Fruit fly (Drosophila melanogaster) whole organism, embryonic: ENCODE measurements around the gene ND-PDSW.

Source experiments
- Abd-B ChIP-seq: fragments of 200-800 bp; sonication (Bioruptor generic); optimal IDR thresholded peaks from 2 replicates; lab custom pipeline; 2018; ENCODE audit warnings: missing biosample characterization, mild to moderate bottlenecking, missing genetic modification characterization, moderate library complexity
- CG11247 ChIP-seq: fragments of 200-800 bp; sonication (Bioruptor generic); IDR thresholded peaks from 2 replicates; pipeline ENCODE4 v1.3.6; 2022; ENCODE audit warnings: missing biosample characterization, missing genetic modification characterization
- CG11696 ChIP-seq: fragments of 200-800 bp; sonication (Bioruptor generic); IDR thresholded peaks from 2 replicates; pipeline ENCODE4 v1.3.6; 2022; ENCODE audit warnings: missing biosample characterization, missing genetic modification characterization
- CG12155 ChIP-seq: fragments of 200-800 bp; sonication (Bioruptor generic); optimal IDR thresholded peaks from 3 replicates; lab custom pipeline; 2016; ENCODE audit warnings: missing biosample characterization, missing genetic modification characterization
- CG12236 ChIP-seq: fragments of 200-800 bp; sonication (Bioruptor generic); optimal IDR thresholded peaks from 2 replicates; lab custom pipeline; 2016; ENCODE audit warnings: missing biosample characterization, missing genetic modification characterization
- CG15011 ChIP-seq: fragments of 200-800 bp; sonication (Bioruptor generic); optimal IDR thresholded peaks from 3 replicates; lab custom pipeline; 2018; ENCODE audit warnings: missing biosample characterization, mild to moderate bottlenecking, missing genetic modification characterization
- CG16815 ChIP-seq: fragments of 200-800 bp; sonication (Bioruptor generic); optimal IDR thresholded peaks from 3 replicates; lab custom pipeline; 2017; ENCODE audit warnings: missing biosample characterization, mild to moderate bottlenecking, missing genetic modification characterization
- CG30020 ChIP-seq: fragments of 200-800 bp; optimal IDR thresholded peaks from 2 replicates; lab custom pipeline; 2019; ENCODE audit warnings: missing biosample characterization, mild to moderate bottlenecking, missing genetic modification characterization, moderate library complexity
- CG32532 ChIP-seq: fragments of 200-800 bp; sonication (Bioruptor generic); IDR thresholded peaks from 2 replicates; pipeline ENCODE4 v1.3.6; 2022; ENCODE audit warnings: missing biosample characterization, missing genetic modification characterization
- CG3407 ChIP-seq: fragments of 200-800 bp; sonication (Bioruptor generic); optimal IDR thresholded peaks from 2 replicates; lab custom pipeline; 2018; ENCODE audit warnings: missing biosample characterization, mild to moderate bottlenecking, missing genetic modification characterization
- CG34422 ChIP-seq: fragments of 200-800 bp; sonication (Bioruptor generic); IDR thresholded peaks from 3 replicates; pipeline ENCODE4 v1.3.6; 2022; ENCODE audit warnings: missing biosample characterization, missing genetic modification characterization
- CG3995 ChIP-seq: fragments of 200-800 bp; sonication (Bioruptor generic); optimal IDR thresholded peaks from 3 replicates; lab custom pipeline; 2016; ENCODE audit warnings: missing biosample characterization, missing genetic modification characterization
- CG5953 ChIP-seq: fragments of 200-800 bp; sonication (Bioruptor generic); IDR thresholded peaks from 2 replicates; pipeline ENCODE4 v1.3.6; 2022; ENCODE audit warnings: missing biosample characterization, missing genetic modification characterization
- CG6254 ChIP-seq: fragments of 200-800 bp; sonication (Bioruptor generic); optimal IDR thresholded peaks from 3 replicates; lab custom pipeline; 2017; ENCODE audit warnings: mild to moderate bottlenecking, missing biosample characterization, missing genetic modification reagents, missing genetic modification characterization
- CG6791 ChIP-seq: fragments of 200-800 bp; sonication (Bioruptor generic); IDR thresholded peaks from 3 replicates; pipeline ENCODE4 v1.3.6; 2022; ENCODE audit warnings: missing biosample characterization, missing genetic modification characterization; ENCODE audit not compliant: partially characterized antibody
- CG7987 ChIP-seq: fragments of 200-800 bp; sonication (Bioruptor generic); optimal IDR thresholded peaks from 2 replicates; lab custom pipeline; 2018; ENCODE audit warnings: missing biosample characterization, mild to moderate bottlenecking, missing genetic modification characterization, moderate library complexity
- CG8478 ChIP-seq: fragments of >200 bp; optimal IDR thresholded peaks from 2 replicates; lab custom pipeline; 2018
- D ChIP-seq, 2 experiments: fragments of 200-800 bp in 1 of 2; fragments of >200 bp in 1 of 2; sonication (Bioruptor generic) in 1 of 2; optimal IDR thresholded peaks; 2 replicates in 1 of 2; 3 replicates in 1 of 2; lab custom pipeline; 2017; ENCODE audit warnings: mild to moderate bottlenecking in 1 of 2, missing biosample characterization in 1 of 2, missing genetic modification characterization in 1 of 2, missing genetic modification reagents in 1 of 2
- Doc2 ChIP-seq: fragments of 200-800 bp; sonication (Bioruptor generic); IDR thresholded peaks from 2 replicates; pipeline ENCODE4 v1.3.6; 2022; ENCODE audit warnings: missing biosample characterization, missing genetic modification characterization
- Drgx ChIP-seq: fragments of 200-800 bp; sonication (Bioruptor generic); IDR thresholded peaks from 2 replicates; pipeline ENCODE4 v1.3.6; 2022; ENCODE audit warnings: missing biosample characterization, missing genetic modification characterization
- Fer2 ChIP-seq: fragments of 200-800 bp; sonication (Bioruptor generic); optimal IDR thresholded peaks from 2 replicates; lab custom pipeline; 2018; ENCODE audit warnings: missing biosample characterization, mild to moderate bottlenecking, missing genetic modification characterization, moderate library complexity
- Hr3 ChIP-seq: fragments of 200-800 bp; sonication (Bioruptor generic); optimal IDR thresholded peaks from 3 replicates; lab custom pipeline; 2016; ENCODE audit warnings: missing biosample characterization, missing genetic modification characterization
- Mad ChIP-seq: fragments of 200-800 bp; sonication (Bioruptor generic); optimal IDR thresholded peaks from 2 replicates; lab custom pipeline; 2016; ENCODE audit warnings: missing biosample characterization, missing genetic modification characterization
- Oaz ChIP-seq: fragments of 200-800 bp; sonication (Bioruptor generic); IDR thresholded peaks from 2 replicates; pipeline ENCODE4 v1.3.6; 2022; ENCODE audit warnings: missing biosample characterization, missing genetic modification characterization
- Pdp1 ChIP-seq, 2 experiments: fragments of 200-800 bp; sonication (Bioruptor generic); optimal IDR thresholded peaks; 3 replicates each; lab custom pipeline; 2016; ENCODE audit warnings: missing biosample characterization in 2 of 2, missing genetic modification characterization in 2 of 2, mild to moderate bottlenecking in 1 of 2, moderate library complexity in 1 of 2
- Xbp1 ChIP-seq: fragments of 200-800 bp; sonication (Bioruptor generic); optimal IDR thresholded peaks from 3 replicates; lab custom pipeline; 2016; ENCODE audit warnings: missing biosample characterization, mild to moderate bottlenecking, missing genetic modification characterization
- cato ChIP-seq: fragments of 200-800 bp; sonication (Bioruptor generic); optimal IDR thresholded peaks from 2 replicates; lab custom pipeline; 2016; ENCODE audit warnings: missing biosample characterization, missing genetic modification characterization, borderline replicate concordance
- cg ChIP-seq: fragments of 200-800 bp; sonication (Bioruptor generic); optimal IDR thresholded peaks from 3 replicates; lab custom pipeline; 2019; ENCODE audit warnings: missing biosample characterization, mild to moderate bottlenecking, missing genetic modification characterization, moderate library complexity
- chif ChIP-seq, 2 experiments: fragments of 200-800 bp; sonication (Bioruptor generic); optimal IDR thresholded peaks; 3 replicates each; lab custom pipeline; 2016; ENCODE audit warnings: missing biosample characterization in 2 of 2, missing genetic modification characterization in 2 of 2
- corto ChIP-seq: fragments of 200-800 bp; sonication (Bioruptor generic); optimal IDR thresholded peaks from 2 replicates; lab custom pipeline; 2016; ENCODE audit warnings: missing biosample characterization, mild to moderate bottlenecking, missing genetic modification characterization, moderate library complexity
- crp ChIP-seq, 2 experiments: fragments of 200-800 bp; sonication (Bioruptor generic); optimal IDR thresholded peaks; 2 replicates in 1 of 2; 3 replicates in 1 of 2; lab custom pipeline; 2017; ENCODE audit warnings: missing biosample characterization in 2 of 2, missing genetic modification characterization in 2 of 2, mild to moderate bottlenecking in 1 of 2, moderate library complexity in 1 of 2
- dm ChIP-seq: fragments of 200-800 bp; sonication (Bioruptor generic); optimal IDR thresholded peaks from 3 replicates; lab custom pipeline; 2016; ENCODE audit warnings: missing biosample characterization, missing genetic modification characterization
- fru ChIP-seq: fragments of >200 bp; optimal IDR thresholded peaks from 2 replicates; lab custom pipeline; 2017
- gce ChIP-seq: fragments of 200-800 bp; sonication (Bioruptor generic); IDR thresholded peaks from 3 replicates; pipeline ENCODE4 v1.3.6; 2022; ENCODE audit warnings: missing biosample characterization, missing genetic modification characterization
- gem ChIP-seq: fragments of 200-800 bp; sonication (Bioruptor generic); optimal IDR thresholded peaks from 2 replicates; lab custom pipeline; 2019; ENCODE audit warnings: missing biosample characterization, mild to moderate bottlenecking, missing genetic modification characterization, moderate library complexity
- hbn ChIP-seq: fragments of 200-800 bp; sonication (Bioruptor generic); IDR thresholded peaks from 2 replicates; pipeline ENCODE4 v1.3.6; 2022; ENCODE audit warnings: missing biosample characterization, missing genetic modification characterization; ENCODE audit not compliant: partially characterized antibody
- hkb ChIP-seq, 2 experiments: fragments of 200-800 bp in 1 of 2; fragments of >200 bp in 1 of 2; sonication (Bioruptor generic) in 1 of 2; IDR thresholded peaks in 1 of 2; optimal IDR thresholded peaks in 1 of 2; 2 replicates each; pipeline versions ENCODE4 v1.3.6 to Lab custom; 2017 to 2022; ENCODE audit warnings: missing biosample characterization in 1 of 2, missing genetic modification characterization in 1 of 2
- jing ChIP-seq: fragments of 200-800 bp; sonication (Bioruptor generic); optimal IDR thresholded peaks from 2 replicates; lab custom pipeline; 2018; ENCODE audit warnings: missing biosample characterization, mild to moderate bottlenecking, missing genetic modification characterization
- ken ChIP-seq: fragments of 200-800 bp; sonication (Bioruptor generic); IDR thresholded peaks from 3 replicates; pipeline ENCODE4 v1.3.6; 2022; ENCODE audit warnings: missing biosample characterization, missing genetic modification characterization
- lbe ChIP-seq: fragments of 200-800 bp; sonication (Bioruptor generic); optimal IDR thresholded peaks from 2 replicates; lab custom pipeline; 2016; ENCODE audit warnings: missing biosample characterization, mild to moderate bottlenecking, missing genetic modification characterization
- maf-S ChIP-seq: fragments of 200-800 bp; sonication (Bioruptor generic); optimal IDR thresholded peaks from 2 replicates; lab custom pipeline; 2016; ENCODE audit warnings: missing biosample characterization, missing genetic modification characterization
- nerfin-1 ChIP-seq: fragments of 200-800 bp; sonication (Bioruptor generic); optimal IDR thresholded peaks from 3 replicates; lab custom pipeline; 2019; ENCODE audit warnings: missing biosample characterization, mild to moderate bottlenecking, missing genetic modification characterization, moderate library complexity
- stwl ChIP-seq: fragments of 200-800 bp; sonication (Bioruptor generic); optimal IDR thresholded peaks from 3 replicates; lab custom pipeline; 2018; ENCODE audit warnings: missing biosample characterization, mild to moderate bottlenecking, missing genetic modification characterization, moderate library complexity
- tna ChIP-seq: fragments of 200-800 bp; sonication (Bioruptor generic); IDR thresholded peaks from 2 replicates; pipeline ENCODE4 v1.3.6; 2022; ENCODE audit warnings: missing biosample characterization, missing genetic modification characterization; ENCODE audit not compliant: partially characterized antibody
- trh ChIP-seq: fragments of 200-800 bp; sonication (Bioruptor generic); optimal IDR thresholded peaks from 2 replicates; lab custom pipeline; 2016; ENCODE audit warnings: missing biosample characterization, missing genetic modification characterization
- vvl ChIP-seq: fragments of 200-800 bp; sonication (Bioruptor generic); IDR thresholded peaks from 2 replicates; pipeline ENCODE4 v1.3.6; 2022; ENCODE audit warnings: missing biosample characterization, missing genetic modification characterization
- zfh1 ChIP-seq: fragments of 200-800 bp; sonication (Bioruptor generic); IDR thresholded peaks from 3 replicates; pipeline ENCODE4 v1.3.6; 2022; ENCODE audit warnings: missing biosample characterization, missing genetic modification characterization

Gene ND-PDSW

DNA sequence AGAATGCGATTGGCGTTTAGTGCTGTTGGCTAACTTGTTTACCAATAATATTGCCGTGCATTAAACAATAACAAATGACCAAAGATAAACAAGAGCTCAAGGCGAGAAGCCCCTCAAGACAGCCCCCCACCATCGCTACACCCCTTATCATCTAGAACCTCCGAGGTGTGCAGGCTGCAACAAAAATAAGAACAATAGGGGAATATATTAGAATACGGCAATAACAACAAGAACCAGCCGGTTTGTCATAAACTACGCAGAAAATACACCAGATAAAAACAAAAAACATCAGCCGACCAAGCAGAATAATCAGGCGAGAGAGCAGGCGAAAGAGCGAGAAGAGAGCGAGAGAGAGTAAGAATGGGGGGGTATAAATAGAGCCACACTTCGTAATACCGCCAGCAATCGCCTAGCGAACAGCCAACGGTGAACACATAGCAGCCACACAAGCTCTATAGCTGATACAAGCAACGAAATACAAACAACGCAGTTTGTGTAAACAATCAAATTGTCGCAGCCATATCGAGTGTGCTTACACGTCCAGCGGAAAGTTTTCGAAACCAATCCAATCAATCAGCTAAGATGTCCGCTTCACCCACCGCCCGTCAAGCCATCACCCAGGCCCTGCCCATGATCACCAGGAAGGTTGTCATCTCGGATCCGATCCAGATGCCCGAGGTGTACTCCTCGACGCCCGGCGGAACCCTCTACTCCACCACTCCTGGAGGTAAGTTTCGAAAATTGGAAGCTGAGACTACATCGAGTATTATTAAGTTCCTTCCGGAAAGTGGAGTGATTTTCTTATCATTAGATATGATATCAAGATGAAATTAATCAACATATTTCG lies 12.3 kb downstream of the ND-PDSW start, which contains the start of gene Thor (continued):
- TF ChIP-seq Hr3 (peak; percentile 13), CG8478 (lab: Kevin White, UChicago) (no peak), maf-S (GFP tag; lab: Kevin White, UChicago) (peak; percentile 44), CG5953 (GFP tag; lab: Robert Waterston, UW) (peak; percentile 86), hkb (optimal IDR thresholded peaks at IDR 0.05; lab: Kevin White, UChicago) (no peak), hkb (GFP tag; IDR thresholded peaks at IDR 0.05; lab: Robert Waterston, UW) (peak; percentile 71), dm (GFP tag; lab: Kevin White, UChicago) (peak; percentile 56), lbe (GFP tag; lab: Kevin White, UChicago) (peak; percentile 75), D (optimal IDR thresholded peaks at IDR 0.05; lab: Kevin White, UChicago) (peak; percentile 57), D (GFP tag; optimal IDR thresholded peaks at IDR 0.05; lab: Kevin White, UChicago) (peak; percentile 3), corto (no peak), cato (GFP tag; lab: Kevin White, UChicago) (no peak), CG15011 (GFP tag; lab: Kevin White, UChicago) (peak; percentile 57), CG30020 (tag; lab: Kevin White, UChicago) (no peak), CG3995 (GFP tag; lab: Kevin White, UChicago) (no peak), Oaz (no peak), ken (GFP tag; lab: Robert Waterston, UW) (peak; percentile 75; the same call in 2 of the 3 replicates), nerfin-1 (tag; lab: Kevin White, UChicago) (peak; percentile 63), trh (GFP tag; lab: Kevin White, UChicago) (peak; percentile 17), Doc2 (GFP tag; lab: Robert Waterston, UW) (no peak), tna (GFP tag; lab: Robert Waterston, UW) (peak; percentile 73; the same call in 1 of the 2 replicates), CG11247 (GFP tag; lab: Robert Waterston, UW) (peak; percentile 79), CG32532 (peak; percentile 84), CG6254 (peak; percentile 66), zfh1 (GFP tag; lab: Robert Waterston, UW) (peak; percentile 80), Abd-B (GFP tag; lab: Kevin White, UChicago) (no peak), Xbp1 (GFP tag; lab: Kevin White, UChicago) (peak; percentile 35), CG12236 (GFP tag; lab: Kevin White, UChicago) (peak; percentile 46), fru (lab: Kevin White, UChicago) (no peak), gce (GFP tag; lab: Robert Waterston, UW) (peak; percentile 83), jing (GFP tag; lab: Kevin White, UChicago) (no peak), CG16815 (GFP tag; lab: Kevin White, UChicago) (no peak), Drgx (GFP tag; lab: Robert Waterston, UW) (peak; percentile 67), CG11696 (GFP tag; lab: Robert Waterston, UW) (peak; percentile 53; the same call in 1 of the 2 replicates), CG12155 (peak; percentile 24), cg (GFP tag; lab: Kevin White, UChicago) (peak; percentile 19), crp (GFP tag; optimal IDR thresholded peaks at IDR 0.05; lab: Kevin White, UChicago) (peak in 1 of 2 experiments; percentile 19), CG34422 (GFP tag; lab: Robert Waterston, UW) (peak; percentile 84; the same call in 1 of the 3 replicates), Fer2 (tag; lab: Kevin White, UChicago) (no peak), stwl (tag; lab: Kevin White, UChicago) (no peak), CG7987 (GFP tag; lab: Kevin White, UChicago) (peak; percentile 80), gem (tag; lab: Kevin White, UChicago) (peak; percentile 17), CG3407 (GFP tag; lab: Kevin White, UChicago) (peak; percentile 68), CG6791 (GFP tag; lab: Robert Waterston, UW) (peak; percentile 70; the same call in 2 of the 3 replicates), Pdp1 (GFP tag; optimal IDR thresholded peaks at IDR 0.05; lab: Kevin White, UChicago) (peak; percentile 45 to 81), hbn (GFP tag; lab: Robert Waterston, UW) (peak; percentile 47; the same call in 1 of the 2 replicates), Mad (GFP tag; lab: Kevin White, UChicago) (peak; percentile 43), chif (GFP tag; optimal IDR thresholded peaks at IDR 0.05; lab: Kevin White, UChicago) (peak; percentile 36 to 45), vvl (GFP tag; lab: Robert Waterston, UW) (peak; percentile 87)
